Fruit fly (Drosophila melanogaster): ENCODE results near the gene Ndc1.

Gene Ndc1

dm6 chr3R:23962781-23963222 lies 38.6 kb downstream of the Ndc1 start, which contains the start of gene CG31140 (continued):
- peak; percentile 3 for TF ChIP-seq nau (GFP tag; optimal IDR thresholded peaks at IDR 0.05)
- TF ChIP-seq TFAM (GFP tag; optimal IDR thresholded peaks at IDR 0.05), result no peak
- no peak for TF ChIP-seq NC2α (GFP tag; optimal IDR thresholded peaks at IDR 0.05)
- peak; percentile 30; the same call in 1 of the 3 replicates for TF ChIP-seq Doc3 (GFP tag; IDR thresholded peaks at IDR 0.05; ENCODE audit: partially characterized antibody)
- TF ChIP-seq CG4820 (GFP tag; optimal IDR thresholded peaks at IDR 0.05), result no peak
- TF ChIP-seq stwl (tag; optimal IDR thresholded peaks at IDR 0.05), result peak; percentile 34
- TF ChIP-seq croc (GFP tag; conservative IDR thresholded peaks at IDR 0.05), result no peak
- peak in 1 of 2 experiments; percentile 38 for TF ChIP-seq bsh (GFP tag; optimal IDR thresholded peaks at IDR 0.05)
- TF ChIP-seq crol (GFP tag; IDR thresholded peaks at IDR 0.05), result peak; percentile 65
- TF ChIP-seq unc-4 (GFP tag; IDR thresholded peaks at IDR 0.05; ENCODE audit: partially characterized antibody), result 0 out of 2 replicates have a peak, but pooled peaks have one; percentile 26
- no peak for TF ChIP-seq bcd (GFP tag; optimal IDR thresholded peaks at IDR 0.05)
- TF ChIP-seq CG12769 (tag; optimal IDR thresholded peaks at IDR 0.05), result peak; percentile 76
- TF ChIP-seq Aef1 (GFP tag; IDR thresholded peaks at IDR 0.05), result peak; percentile 41; the same call in 1 of the 3 replicates
- no peak for TF ChIP-seq HLH54F (GFP tag; optimal IDR thresholded peaks at IDR 0.05)
- TF ChIP-seq otp (GFP tag; IDR thresholded peaks at IDR 0.05), result 0 out of 3 replicates have a peak, but pooled peaks have one; percentile 21
- TF ChIP-seq pb (GFP tag; optimal IDR thresholded peaks at IDR 0.05), result peak; percentile 43
- no peak for TF ChIP-seq hkb (optimal IDR thresholded peaks at IDR 0.05)
- TF ChIP-seq hkb (GFP tag; IDR thresholded peaks at IDR 0.05), result 0 out of 2 replicates have a peak, but pooled peaks have one; percentile 26
- TF ChIP-seq HLHmδ (GFP tag; optimal IDR thresholded peaks at IDR 0.05), result peak; percentile 55
- TF ChIP-seq sna (GFP tag; IDR thresholded peaks at IDR 0.05; ENCODE audit: partially characterized antibody), result 0 out of 2 replicates have a peak, but pooled peaks have one; percentile 13
- no peak for TF ChIP-seq CG14014 (GFP tag; IDR thresholded peaks at IDR 0.05)
- no peak for TF ChIP-seq CG2678 (tag; optimal IDR thresholded peaks at IDR 0.05)
- TF ChIP-seq jumu (GFP tag; optimal IDR thresholded peaks at IDR 0.05), result no peak
- TF ChIP-seq Antp (GFP tag; optimal IDR thresholded peaks at IDR 0.05), result no peak
- TF ChIP-seq Dref (GFP tag; IDR thresholded peaks at IDR 0.05), result no peak
- no peak for TF ChIP-seq prd (optimal IDR thresholded peaks at IDR 0.05)
- no peak for TF ChIP-seq prd (GFP tag; IDR thresholded peaks at IDR 0.05)
- TF ChIP-seq B-H1 (GFP tag; IDR thresholded peaks at IDR 0.05), result no peak
- peak; percentile 6 for TF ChIP-seq CG6254 (GFP tag; optimal IDR thresholded peaks at IDR 0.05)
- peak; percentile 89 for TF ChIP-seq ewg (GFP tag; optimal IDR thresholded peaks at IDR 0.05)
- no peak for TF ChIP-seq so (GFP tag; IDR thresholded peaks at IDR 0.05)
- no peak for TF ChIP-seq CG16815 (GFP tag; optimal IDR thresholded peaks at IDR 0.05)
- TF ChIP-seq E2f2 (GFP tag; IDR thresholded peaks at IDR 0.05), result 0 out of 2 replicates have a peak, but pooled peaks have one; percentile 33
- peak; percentile 83 for TF ChIP-seq CG8478 (optimal IDR thresholded peaks at IDR 0.05)
- no peak for TF ChIP-seq Pdp1 (GFP tag; optimal IDR thresholded peaks at IDR 0.05)
- peak; percentile 73 for TF ChIP-seq CG10543 (GFP tag; optimal IDR thresholded peaks at IDR 0.05)
- peak; percentile 27 for TF ChIP-seq kah (GFP tag; optimal IDR thresholded peaks at IDR 0.05)
- no peak for TF ChIP-seq CG1792 (GFP tag; optimal IDR thresholded peaks at IDR 0.05)
- TF ChIP-seq row (GFP tag; IDR thresholded peaks at IDR 0.05), result peak; percentile 24; the same call in 1 of the 3 replicates
- peak; percentile 7 for TF ChIP-seq CG10979 (tag; optimal IDR thresholded peaks at IDR 0.05)
- 0 out of 2 replicates have a peak, but pooled peaks have one; percentile 14 for TF ChIP-seq Drgx (GFP tag; IDR thresholded peaks at IDR 0.05)
- 0 out of 3 replicates have a peak, but pooled peaks have one; percentile 23 for TF ChIP-seq Dbx (GFP tag; IDR thresholded peaks at IDR 0.05)
- TF ChIP-seq usp (GFP tag; optimal IDR thresholded peaks at IDR 0.05), result no peak
- TF ChIP-seq gfzf (GFP tag; optimal IDR thresholded peaks at IDR 0.05), result peak; percentile 55
- TF ChIP-seq bigmax (GFP tag; optimal IDR thresholded peaks at IDR 0.05), result no peak
- peak; percentile 90 for TF ChIP-seq CG1832 (GFP tag; optimal IDR thresholded peaks at IDR 0.05)
- TF ChIP-seq CG14860 (GFP tag; IDR thresholded peaks at IDR 0.05; ENCODE audit: partially characterized antibody), result no peak
- TF ChIP-seq hbn (GFP tag; IDR thresholded peaks at IDR 0.05; ENCODE audit: partially characterized antibody), result no peak
- no peak for TF ChIP-seq CG2129 (GFP tag; IDR thresholded peaks at IDR 0.05; ENCODE audit: partially characterized antibody)
- no peak for TF ChIP-seq knrl (GFP tag; IDR thresholded peaks at IDR 0.05; ENCODE audit: partially characterized antibody)
